Worm (Caenorhabditis elegans): ENCODE data around the gene nlp-59.

nlp-59 gene

DNA sequence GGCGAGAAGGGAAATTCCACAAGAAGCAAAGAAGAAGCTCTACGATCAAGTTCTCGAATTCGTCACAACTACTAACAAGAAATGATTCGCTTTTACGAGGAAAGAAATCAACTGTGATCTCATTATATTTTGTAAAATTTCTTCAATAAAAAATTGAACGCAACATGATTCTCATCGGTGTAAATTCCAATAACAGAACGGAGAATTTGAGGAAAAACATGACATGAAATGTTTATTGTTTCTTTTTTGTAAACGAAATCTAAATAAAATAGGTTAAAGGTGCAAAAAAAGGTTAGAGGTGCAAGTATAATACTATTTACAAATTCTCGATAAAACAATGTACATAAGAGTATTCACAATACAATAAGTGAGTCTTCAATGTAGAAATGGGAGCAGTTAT lies 20.3 kb downstream of the nlp-59 start:
- no peak for TF ChIP-seq efl-1 (optimal IDR thresholded peaks at IDR 0.05)
- TF ChIP-seq efl-1 (GFP tag; optimal IDR thresholded peaks at IDR 0.05 in 1 of 2), result peak in 1 of 2 experiments; percentile 45
- TF ChIP-seq Y116A8C.19 (tag; optimal IDR thresholded peaks at IDR 0.05; ENCODE audit: borderline replicate concordance), result no peak

DNA sequence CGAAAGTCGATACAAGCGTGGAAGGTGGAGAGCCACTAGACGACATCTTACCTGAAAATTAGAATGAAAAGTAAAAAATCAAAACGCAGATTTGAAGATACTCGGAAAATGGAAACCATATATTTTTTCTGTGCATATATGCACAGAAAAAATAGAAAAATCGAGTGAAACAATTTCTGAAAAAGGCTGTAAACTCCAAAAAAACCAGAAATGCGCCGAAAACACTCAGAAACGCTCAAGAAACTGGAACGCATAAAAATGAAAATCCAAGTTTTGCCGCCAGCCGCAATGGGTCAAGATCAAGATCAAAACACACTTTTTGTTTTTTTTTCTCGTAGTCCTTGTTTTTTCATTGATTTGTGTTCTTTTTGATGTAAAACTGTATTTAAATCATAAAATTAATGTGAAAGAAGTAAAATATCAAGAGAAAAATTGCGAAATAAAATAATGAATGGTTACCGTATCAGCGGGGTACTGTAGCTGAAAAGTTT lies 21.4 kb downstream of the nlp-59 start, which contains the start of gene T01C3.3:
Gene T01C3.3 (minus strand): TSS at position 51 of the 491 bp plus-strand sequence.
- TF ChIP-seq irx-1 (tag; optimal IDR thresholded peaks at IDR 0.05) (no peak), fkh-8 (tag; optimal IDR thresholded peaks at IDR 0.05) (no peak), fkh-10 (GFP tag; optimal IDR thresholded peaks at IDR 0.05) (no peak), zag-1 (tag; optimal IDR thresholded peaks at IDR 0.05) (no peak), unc-130 (tag; optimal IDR thresholded peaks at IDR 0.05) (no peak), lsy-2 (tag; optimal IDR thresholded peaks at IDR 0.05) (no peak), lin-14 (GFP tag; optimal IDR thresholded peaks at IDR 0.05) (no peak), nhr-28 (tag; optimal IDR thresholded peaks at IDR 0.05) (no peak), tlp-1 (tag; optimal IDR thresholded peaks at IDR 0.05) (no peak), nhr-77 (tag; optimal IDR thresholded peaks at IDR 0.05) (no peak), F16B12.6 (tag; optimal IDR thresholded peaks at IDR 0.05) (no peak), nhr-12 (tag; optimal IDR thresholded peaks at IDR 0.05) (no peak), ceh-63 (GFP tag; optimal IDR thresholded peaks at IDR 0.05) (no peak), lin-15B (tag; optimal IDR thresholded peaks at IDR 0.05) (no peak), Y116A8C.19 (tag; optimal IDR thresholded peaks at IDR 0.05; ENCODE audit: borderline replicate concordance) (no peak), swsn-7 (tag; optimal IDR thresholded peaks at IDR 0.05) (no peak), aha-1 (tag; optimal IDR thresholded peaks at IDR 0.05) (no peak), ceh-82 (tag; optimal IDR thresholded peaks at IDR 0.05) (no peak), blmp-1 (tag; optimal IDR thresholded peaks at IDR 0.05) (no peak)

ce11 chrV:14993620-14994019 lies 22.4 kb downstream of the nlp-59 start, which contains the start of gene fil-1:
fil-1 (plus strand) TSS chrV:14993838.
- TF ChIP-seq mef-2 (tag; optimal IDR thresholded peaks at IDR 0.05) (no peak), lsy-2 (tag; optimal IDR thresholded peaks at IDR 0.05) (no peak), lin-13 (GFP tag; optimal IDR thresholded peaks at IDR 0.05) (no peak), lin-35 (GFP tag; optimal IDR thresholded peaks at IDR 0.05) (peak in 1 of 2 experiments; percentile 17), alr-1 (tag; optimal IDR thresholded peaks at IDR 0.05; ENCODE audit: borderline replicate concordance) (no peak), ceh-8 (GFP tag; optimal IDR thresholded peaks at IDR 0.05) (no peak), irx-1 (tag; optimal IDR thresholded peaks at IDR 0.05) (no peak), snpc-4 (tag; optimal IDR thresholded peaks at IDR 0.05) (no peak), vab-15 (tag; optimal IDR thresholded peaks at IDR 0.05) (no peak), nhr-47 (tag; optimal IDR thresholded peaks at IDR 0.05) (no peak), nhr-20 (tag; optimal IDR thresholded peaks at IDR 0.05) (peak; percentile 30), unc-130 (tag; optimal IDR thresholded peaks at IDR 0.05) (no peak), ceh-90 (tag; optimal IDR thresholded peaks at IDR 0.05) (no peak), mep-1 (tag; optimal IDR thresholded peaks at IDR 0.05) (no peak), xbp-1 (tag; optimal IDR thresholded peaks at IDR 0.05) (no peak), ces-1 (GFP tag; optimal IDR thresholded peaks at IDR 0.05) (no peak), efl-3 (GFP tag; optimal IDR thresholded peaks at IDR 0.05) (no peak), ceh-63 (GFP tag; optimal IDR thresholded peaks at IDR 0.05) (no peak), ztf-4 (tag; optimal IDR thresholded peaks at IDR 0.05) (no peak), tlp-1 (tag; optimal IDR thresholded peaks at IDR 0.05) (no peak), ztf-11 (tag; optimal IDR thresholded peaks at IDR 0.05) (no peak), skn-1 (tag; optimal IDR thresholded peaks at IDR 0.05) (no peak), nhr-28 (tag; optimal IDR thresholded peaks at IDR 0.05) (no peak), jun-1 (tag; optimal IDR thresholded peaks at IDR 0.05) (no peak), elt-2 (tag; optimal IDR thresholded peaks at IDR 0.05) (peak; percentile 68)

All from whole organism, L1 larva.